Fruit fly (Drosophila melanogaster) whole organism, prepupa: ENCODE measurements around the gene CG10969.
A peak's percentile ranks its signal among the peaks of the same experiment; 100 is the strongest.

Experiments used
- Blimp-1 ChIP-seq: fragments of 200-800 bp; sonication (Bioruptor generic); optimal IDR thresholded peaks from 3 replicates; lab custom pipeline; 2017; ENCODE audit warnings: missing biosample characterization, missing genetic modification characterization, mild to moderate bottlenecking, moderate library complexity, missing genetic modification reagents
- CG10669 ChIP-seq: fragments of 200-800 bp; sonication (Bioruptor generic); optimal IDR thresholded peaks from 3 replicates; lab custom pipeline; 2018; ENCODE audit warnings: missing biosample characterization, mild to moderate bottlenecking, missing genetic modification characterization, moderate library complexity
- CG11294 ChIP-seq: fragments of 200-800 bp; sonication (Bioruptor generic); IDR thresholded peaks from 2 replicates; pipeline ENCODE4 v1.3.6; 2022; ENCODE audit warnings: missing biosample characterization, missing genetic modification characterization
- CG11762 ChIP-seq: fragments of 200-800 bp; sonication (Bioruptor generic); optimal IDR thresholded peaks from 3 replicates; lab custom pipeline; 2016; ENCODE audit warnings: missing biosample characterization, missing genetic modification characterization; ENCODE audit not compliant: insufficient read depth
- CG11902 ChIP-seq: fragments of 200-800 bp; sonication (Bioruptor generic); optimal IDR thresholded peaks from 3 replicates; lab custom pipeline; 2016; ENCODE audit warnings: missing biosample characterization, missing genetic modification characterization
- CG15336 ChIP-seq: fragments of 200-800 bp; sonication (Bioruptor generic); IDR thresholded peaks from 2 replicates; pipeline ENCODE4 v1.3.6; 2022; ENCODE audit warnings: missing biosample characterization, missing genetic modification characterization
- CG16779 ChIP-seq: fragments of 200-800 bp; sonication (Bioruptor generic); optimal IDR thresholded peaks from 3 replicates; lab custom pipeline; 2017; ENCODE audit warnings: missing biosample characterization, mild to moderate bottlenecking, missing genetic modification characterization
- CG3032 ChIP-seq: fragments of 200-800 bp; optimal IDR thresholded peaks from 2 replicates; lab custom pipeline; 2019; ENCODE audit warnings: missing biosample characterization, mild to moderate bottlenecking, missing genetic modification characterization, moderate library complexity
- CG31627 ChIP-seq: fragments of 200-800 bp; sonication (Bioruptor generic); optimal IDR thresholded peaks from 3 replicates; lab custom pipeline; 2016; ENCODE audit warnings: missing biosample characterization, missing genetic modification characterization
- CG6163 ChIP-seq: fragments of 200-800 bp; sonication (Bioruptor generic); IDR thresholded peaks from 3 replicates; pipeline ENCODE4 v1.3.6; 2022; ENCODE audit warnings: missing biosample characterization, missing genetic modification characterization
- CG6276 ChIP-seq: fragments of 200-800 bp; sonication (Bioruptor generic); optimal IDR thresholded peaks from 2 replicates; lab custom pipeline; 2017; ENCODE audit warnings: missing biosample characterization, mild to moderate bottlenecking, missing genetic modification characterization
- CG6792 ChIP-seq: fragments of 200-800 bp; sonication (Bioruptor generic); optimal IDR thresholded peaks from 3 replicates; lab custom pipeline; 2016; ENCODE audit warnings: missing biosample characterization, missing genetic modification characterization
- CG6854 ChIP-seq: fragments of 200-800 bp; sonication (Bioruptor generic); optimal IDR thresholded peaks from 2 replicates; lab custom pipeline; 2017; ENCODE audit warnings: missing biosample characterization, mild to moderate bottlenecking, missing genetic modification characterization
- CG8319 ChIP-seq: fragments of 200-800 bp; sonication (Bioruptor generic); optimal IDR thresholded peaks from 3 replicates; lab custom pipeline; 2016; ENCODE audit warnings: missing biosample characterization, missing genetic modification characterization
- CG9139 ChIP-seq: fragments of 200-800 bp; sonication (Bioruptor generic); optimal IDR thresholded peaks from 3 replicates; lab custom pipeline; 2017; ENCODE audit warnings: missing biosample characterization, mild to moderate bottlenecking, missing genetic modification characterization
- Eip93F ChIP-seq: fragments of 200-800 bp; sonication (Bioruptor generic); optimal IDR thresholded peaks from 2 replicates; lab custom pipeline; 2016; ENCODE audit warnings: missing biosample characterization, mild to moderate bottlenecking, missing genetic modification characterization
- Ets96B ChIP-seq: fragments of 200-800 bp; optimal IDR thresholded peaks from 2 replicates; lab custom pipeline; 2019; ENCODE audit warnings: missing biosample characterization, mild to moderate bottlenecking, missing genetic modification characterization, moderate library complexity
- Hr39 ChIP-seq: fragments of 200-800 bp; sonication (Bioruptor generic); optimal IDR thresholded peaks from 2 replicates; lab custom pipeline; 2016; ENCODE audit warnings: missing biosample characterization, missing genetic modification characterization
- Lpt ChIP-seq: fragments of 200-800 bp; sonication (Bioruptor generic); optimal IDR thresholded peaks from 3 replicates; lab custom pipeline; 2016; ENCODE audit warnings: missing biosample characterization, missing genetic modification characterization
- Smox ChIP-seq: fragments of 200-800 bp; sonication (Bioruptor generic); optimal IDR thresholded peaks from 3 replicates; lab custom pipeline; 2016; ENCODE audit warnings: missing biosample characterization, missing genetic modification characterization
- Sox102F ChIP-seq: fragments of 200-800 bp; sonication (Bioruptor generic); optimal IDR thresholded peaks from 2 replicates; lab custom pipeline; 2016; ENCODE audit warnings: missing biosample characterization, mild to moderate bottlenecking, missing genetic modification characterization
- Sox14 ChIP-seq: fragments of 200-800 bp; sonication (Bioruptor generic); optimal IDR thresholded peaks from 3 replicates; lab custom pipeline; 2016; ENCODE audit warnings: missing biosample characterization, missing genetic modification characterization
- Sox15 ChIP-seq: fragments of 200-800 bp; sonication (Bioruptor generic); optimal IDR thresholded peaks from 3 replicates; lab custom pipeline; 2016; ENCODE audit warnings: missing biosample characterization, missing genetic modification characterization
- achi ChIP-seq: fragments of 200-800 bp; sonication (Bioruptor generic); optimal IDR thresholded peaks from 3 replicates; lab custom pipeline; 2016; ENCODE audit warnings: missing biosample characterization, missing genetic modification characterization
- acj6 ChIP-seq: fragments of 200-800 bp; sonication (Bioruptor generic); optimal IDR thresholded peaks from 3 replicates; lab custom pipeline; 2016; ENCODE audit warnings: missing biosample characterization, missing genetic modification characterization
- esn ChIP-seq: fragments of 200-800 bp; sonication (Bioruptor generic); optimal IDR thresholded peaks from 2 replicates; lab custom pipeline; 2016; ENCODE audit warnings: missing biosample characterization, mild to moderate bottlenecking, missing genetic modification characterization, moderate library complexity
- fd59A ChIP-seq: fragments of 200-800 bp; sonication (Bioruptor generic); optimal IDR thresholded peaks from 2 replicates; lab custom pipeline; 2017; ENCODE audit warnings: missing biosample characterization, mild to moderate bottlenecking, missing genetic modification characterization, missing genetic modification reagents
- fd85E ChIP-seq: fragments of 200-800 bp; sonication (Bioruptor generic); optimal IDR thresholded peaks from 3 replicates; lab custom pipeline; 2016; ENCODE audit warnings: missing biosample characterization, missing genetic modification characterization
- fkh ChIP-seq: fragments of 200-800 bp; sonication (Bioruptor generic); optimal IDR thresholded peaks from 3 replicates; lab custom pipeline; 2017; ENCODE audit warnings: missing biosample characterization, mild to moderate bottlenecking, missing genetic modification characterization, moderate library complexity
- lz ChIP-seq: fragments of 200-800 bp; sonication (Bioruptor generic); optimal IDR thresholded peaks from 3 replicates; lab custom pipeline; 2016; ENCODE audit warnings: missing biosample characterization, missing genetic modification characterization
- pdm3 ChIP-seq: fragments of 200-800 bp; sonication (Bioruptor generic); optimal IDR thresholded peaks from 3 replicates; lab custom pipeline; 2016; ENCODE audit warnings: missing biosample characterization, missing genetic modification characterization
- topi ChIP-seq: fragments of 200-800 bp; sonication (Bioruptor generic); optimal IDR thresholded peaks from 3 replicates; lab custom pipeline; 2016; ENCODE audit warnings: missing biosample characterization, missing genetic modification characterization
- vri ChIP-seq: fragments of 200-800 bp; sonication (Bioruptor generic); optimal IDR thresholded peaks from 3 replicates; lab custom pipeline; 2016; ENCODE audit warnings: missing biosample characterization, mild to moderate bottlenecking, missing genetic modification characterization

The CG10969 gene

DNA sequence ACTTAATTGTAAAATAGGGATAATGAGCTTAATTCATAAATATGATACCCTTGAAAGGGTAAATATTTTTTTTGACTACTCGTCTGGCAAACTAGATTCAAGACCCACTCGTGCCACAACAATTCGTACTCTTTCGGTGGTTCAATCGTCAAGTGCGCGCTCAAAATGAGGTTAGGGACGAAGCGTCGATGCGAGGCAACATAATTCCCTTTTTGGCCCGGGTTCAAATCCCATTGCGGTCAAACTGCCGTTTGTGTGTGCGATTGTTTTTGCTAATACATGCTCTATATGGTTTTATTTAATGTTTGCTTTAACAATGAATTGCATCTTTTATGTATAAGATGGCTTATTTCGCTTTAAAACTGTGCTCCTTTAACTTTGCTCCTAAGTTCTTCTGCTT is 34.9 kb upstream of the CG10969 start:
- TF ChIP-seq Sox102F (no peak), CG6792 (GFP tag; lab: Kevin White, UChicago) (no peak), CG15336 (GFP tag; lab: Robert Waterston, UW) (peak; percentile 11; the same call in 1 of the 2 replicates), Eip93F (GFP tag; lab: Kevin White, UChicago) (no peak), CG6854 (GFP tag; lab: Kevin White, UChicago) (no peak), topi (no peak), CG10669 (GFP tag; lab: Kevin White, UChicago) (no peak)

dm6 chr3L:12814806-12815205 is 33.9 kb upstream of the CG10969 start:
- TF ChIP-seq CG8319 (GFP tag; lab: Kevin White, UChicago) (no peak), CG3032 (tag; lab: Kevin White, UChicago) (no peak), Ets96B (tag; lab: Kevin White, UChicago) (no peak), CG10669 (GFP tag; lab: Kevin White, UChicago) (no peak), CG6276 (GFP tag; lab: Kevin White, UChicago) (no peak), acj6 (no peak), CG6163 (GFP tag; lab: Robert Waterston, UW) (no peak), Lpt (GFP tag; lab: Kevin White, UChicago) (no peak), Blimp-1 (GFP tag; lab: Kevin White, UChicago) (no peak), CG11294 (GFP tag; lab: Robert Waterston, UW) (no peak), achi (GFP tag; lab: Kevin White, UChicago) (no peak), fd85E (GFP tag; lab: Kevin White, UChicago) (no peak), Sox15 (GFP tag; lab: Kevin White, UChicago) (no peak), lz (no peak), CG9139 (GFP tag; lab: Kevin White, UChicago) (no peak)

dm6 chr3L:12813907-12814306 is 33.0 kb upstream of the CG10969 start, which contains the start of the genes Sf3a2 and CG42588:
Gene Sf3a2, minus strand, starts transcription at chr3L:12814019.
Gene CG42588, plus strand, starts transcription at chr3L:12814254.
- TF ChIP-seq CG31627 (GFP tag; lab: Kevin White, UChicago) (peak; percentile 60), CG3032 (tag; lab: Kevin White, UChicago) (peak; percentile 58), Sox15 (GFP tag; lab: Kevin White, UChicago) (peak; percentile 39), lz (peak; percentile 50), esn (GFP tag; lab: Kevin White, UChicago) (peak; percentile 52), CG11902 (GFP tag; lab: Kevin White, UChicago) (peak; percentile 28), fd59A (no peak), CG16779 (tag; lab: Kevin White, UChicago) (no peak), CG11762 (GFP tag; lab: Kevin White, UChicago) (peak; percentile 6), CG15336 (GFP tag; lab: Robert Waterston, UW) (0 out of 2 replicates have a peak, but pooled peaks have one; percentile 20)
- TF ChIP-seq, all 60 proteins: peak for 8

DNA sequence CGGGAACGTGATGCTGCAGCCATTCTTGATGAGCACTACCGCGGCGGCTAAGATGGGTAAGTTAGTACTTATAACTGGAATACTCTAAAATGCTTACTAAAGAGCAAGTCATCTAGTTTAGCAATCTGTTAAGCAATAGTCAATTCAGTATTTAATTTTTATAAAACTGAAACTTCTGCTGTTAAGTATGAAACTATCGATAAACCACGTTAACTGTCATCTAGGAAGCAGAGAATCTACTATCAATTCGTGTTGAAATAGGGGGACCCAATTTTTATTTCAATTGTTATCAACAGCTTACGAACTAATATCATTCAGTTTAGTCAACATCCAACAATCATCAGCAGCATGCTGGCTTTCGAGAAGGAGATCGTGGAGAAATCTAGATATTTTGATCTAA is 27.5 kb upstream of the CG10969 start, which contains the start of gene CG32110:
Gene CG32110 (plus strand): TSS at position 301 of the 400 bp plus-strand sequence.
- TF ChIP-seq acj6 (no peak), fkh (GFP tag; lab: Kevin White, UChicago) (no peak), Lpt (GFP tag; lab: Kevin White, UChicago) (no peak), CG3032 (tag; lab: Kevin White, UChicago) (no peak), Hr39 (GFP tag; lab: Kevin White, UChicago) (no peak), Sox14 (GFP tag; lab: Kevin White, UChicago) (no peak), vri (no peak), esn (GFP tag; lab: Kevin White, UChicago) (no peak), CG6854 (GFP tag; lab: Kevin White, UChicago) (no peak), lz (no peak), pdm3 (GFP tag; lab: Kevin White, UChicago) (no peak), Smox (GFP tag; lab: Kevin White, UChicago) (no peak)
